Worm (Caenorhabditis elegans) whole organism, early embryonic: ENCODE results near the gene ssu-2.

ENCODE experiments used
- B0310.2 ChIP-seq: sonication (generic microtip); optimal IDR thresholded peaks from 2 replicates; lab custom pipeline; 2016; ENCODE audit warnings: mild to moderate bottlenecking, missing genetic modification characterization, missing compliant biosample characterization
- F13C5.2 ChIP-seq: sonication (generic microtip); optimal IDR thresholded peaks from 2 replicates; lab custom pipeline; 2017; ENCODE audit warnings: mild to moderate bottlenecking, missing genetic modification characterization, inconsistent platforms, missing compliant biosample characterization
- aly-1 ChIP-seq: sonication (generic microtip); optimal IDR thresholded peaks from 2 replicates; lab custom pipeline; 2016; ENCODE audit warnings: missing genetic modification characterization, missing compliant biosample characterization
- ama-1 ChIP-seq: fragments of 150-350 bp; optimal IDR thresholded peaks from 2 replicates; lab custom pipeline; 2014
- ceh-13 ChIP-seq: fragments of 200-800 bp; sonication (Bioruptor generic); optimal IDR thresholded peaks from 2 replicates; lab custom pipeline; 2018; ENCODE audit warnings: mild to moderate bottlenecking, missing genetic modification characterization, missing compliant biosample characterization
- ceh-36 ChIP-seq: sonication (generic microtip); optimal IDR thresholded peaks from 2 replicates; lab custom pipeline; 2016; ENCODE audit warnings: missing genetic modification characterization, inconsistent platforms, missing compliant biosample characterization
- ets-7 ChIP-seq: sonication (generic microtip); optimal IDR thresholded peaks from 2 replicates; lab custom pipeline; 2016; ENCODE audit warnings: missing genotype, missing genetic modification characterization, missing compliant biosample characterization
- flt-1 ChIP-seq: fragments of 200-800 bp; sonication (Bioruptor generic); IDR thresholded peaks from 2 replicates; pipeline ENCODE4 v1.3.6; 2022; ENCODE audit warnings: missing genetic modification characterization, missing compliant biosample characterization
- hmbx-1 ChIP-seq: sonication (generic microtip); optimal IDR thresholded peaks from 2 replicates; lab custom pipeline; 2016; ENCODE audit warnings: mild to moderate bottlenecking, missing genetic modification characterization, missing compliant biosample characterization
- hmg-4 ChIP-seq: fragments of 200-800 bp; sonication (Bioruptor generic); optimal IDR thresholded peaks from 2 replicates; lab custom pipeline; 2018; ENCODE audit warnings: mild to moderate bottlenecking, missing genetic modification characterization, missing compliant biosample characterization
- hnd-1 ChIP-seq: sonication (generic microtip); optimal IDR thresholded peaks from 2 replicates; lab custom pipeline; 2016; ENCODE audit warnings: missing genetic modification characterization, missing compliant biosample characterization
- pes-1 ChIP-seq: fragments of 200-800 bp; sonication (Bioruptor generic); IDR thresholded peaks from 2 replicates; pipeline ENCODE4 v1.3.6; 2022; ENCODE audit warnings: missing genetic modification reagents, missing genetic modification characterization, missing compliant biosample characterization
- scrt-1 ChIP-seq: fragments of 200-800 bp; sonication (Bioruptor generic); IDR thresholded peaks from 2 replicates; pipeline ENCODE4 v1.3.6; 2022; ENCODE audit warnings: missing genetic modification characterization, missing compliant biosample characterization
- sea-1 ChIP-seq: fragments of 200-800 bp; sonication (Bioruptor generic); conservative IDR thresholded peaks from 2 replicates; pipeline ENCODE4 v1.3.6; 2022; ENCODE audit warnings: missing genetic modification characterization, missing compliant biosample characterization
- tbx-11 ChIP-seq: fragments of 200-800 bp; sonication (Bioruptor generic); IDR thresholded peaks from 2 replicates; pipeline ENCODE4 v1.3.6; 2022; ENCODE audit warnings: missing genetic modification characterization, missing compliant biosample characterization
- tbx-37 ChIP-seq: fragments of 200-800 bp; sonication (Bioruptor generic); conservative IDR thresholded peaks from 2 replicates; pipeline ENCODE4 v1.3.6; 2022; ENCODE audit warnings: missing genetic modification reagents, missing genetic modification characterization, missing compliant biosample characterization
- tra-4 ChIP-seq: sonication (generic microtip); optimal IDR thresholded peaks from 2 replicates; lab custom pipeline; 2017; ENCODE audit warnings: missing genetic modification characterization, missing compliant biosample characterization

Gene ssu-2

ce11 chrIV:14391268-14391667 is 30.2 kb downstream of the ssu-2 start:
- TF ChIP-seq F13C5.2 (tag; lab: Kevin White, UChicago): no peak
- TF ChIP-seq hnd-1: no peak
- no peak for TF ChIP-seq hmg-4
- no peak for TF ChIP-seq sea-1
- TF ChIP-seq hmbx-1 (tag; lab: Kevin White, UChicago): no peak
- TF ChIP-seq pes-1 (GFP tag; lab: Robert Waterston, UW): no peak
- no peak for TF ChIP-seq ets-7
- no peak for TF ChIP-seq ceh-36 (tag; lab: Kevin White, UChicago)
- no peak for TF ChIP-seq flt-1 (GFP tag; lab: Robert Waterston, UW)
- TF ChIP-seq tbx-37 (GFP tag; lab: Robert Waterston, UW): no peak
- no peak for TF ChIP-seq scrt-1 (GFP tag; lab: Robert Waterston, UW)
- TF ChIP-seq ceh-13 (GFP tag; lab: Kevin White, UChicago): no peak

ce11 chrIV:14391746-14392145 is 30.7 kb downstream of the ssu-2 start:
- TF ChIP-seq hmbx-1 (tag; lab: Kevin White, UChicago): no peak
- no peak for TF ChIP-seq flt-1 (GFP tag; lab: Robert Waterston, UW)

DNA sequence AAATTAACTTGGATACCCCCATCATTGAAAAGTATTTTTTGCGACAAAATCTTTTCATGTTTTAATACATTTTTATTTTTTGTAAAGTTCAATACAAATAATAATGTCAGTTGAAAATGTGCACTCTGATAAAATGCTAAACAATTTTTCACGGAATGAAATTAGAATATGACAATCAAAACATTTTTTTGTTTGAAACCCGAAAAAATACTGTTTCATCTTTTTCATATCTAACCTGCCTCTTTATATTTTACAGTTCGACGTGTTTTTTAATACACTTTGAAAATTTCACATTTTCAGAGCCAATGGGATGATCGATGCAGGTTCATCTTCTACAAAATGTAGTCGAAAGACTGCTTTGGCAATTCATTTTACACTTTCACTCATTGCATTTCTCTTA is 32.8 kb downstream of the ssu-2 start, which contains the start of gene clc-8:
Gene clc-8 (plus strand): TSS at position 301 of the 400 bp plus-strand sequence.
- no peak for TF ChIP-seq B0310.2
- no peak for TF ChIP-seq sea-1
- TF ChIP-seq pes-1 (GFP tag; lab: Robert Waterston, UW): no peak
- TF ChIP-seq flt-1 (GFP tag; lab: Robert Waterston, UW): no peak
- no peak for TF ChIP-seq tbx-11 (GFP tag; lab: Robert Waterston, UW)
- no peak for TF ChIP-seq hmbx-1 (tag; lab: Kevin White, UChicago)
- no peak for TF ChIP-seq hnd-1

DNA sequence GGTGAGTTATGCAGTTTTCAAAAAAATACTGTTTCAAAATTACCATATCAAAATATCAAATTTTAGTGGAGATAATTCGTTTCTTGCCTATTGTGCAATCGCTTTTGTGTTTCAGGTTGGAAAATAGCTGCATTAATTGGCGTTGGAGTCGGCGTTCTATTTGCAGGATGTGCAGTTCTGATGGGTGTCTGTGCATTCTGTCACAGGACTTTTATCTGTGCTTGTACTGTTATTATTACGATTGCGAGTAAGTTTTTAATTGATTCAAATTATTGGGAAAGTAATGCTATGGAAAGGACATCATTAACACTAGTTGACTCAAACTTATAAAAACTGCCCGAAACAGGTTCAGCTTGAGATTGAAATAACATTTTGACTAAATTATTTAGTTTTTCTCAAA is 33.8 kb downstream of the ssu-2 start:
- no peak for TF ChIP-seq pes-1 (GFP tag; lab: Robert Waterston, UW)
- TF ChIP-seq hmbx-1 (tag; lab: Kevin White, UChicago): no peak

DNA sequence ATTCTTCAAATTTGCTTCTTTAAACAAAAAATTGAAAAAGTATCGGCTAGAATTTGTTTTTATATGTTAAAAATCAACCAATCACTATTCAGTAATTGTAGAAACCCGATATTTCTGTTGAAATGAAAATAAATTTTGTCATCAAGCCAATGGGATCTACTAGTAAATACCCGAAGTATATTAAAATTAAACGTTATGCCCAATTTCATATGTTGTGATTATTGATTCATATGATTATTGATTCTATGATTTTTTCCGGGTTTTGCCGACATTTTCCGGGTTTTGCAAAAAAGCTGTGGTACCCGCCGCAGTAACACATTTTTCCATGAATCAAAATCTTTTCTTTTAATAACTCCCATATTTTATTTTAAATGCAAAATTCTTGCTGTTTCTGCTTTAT is 34.5 kb downstream of the ssu-2 start:
- TF ChIP-seq tbx-11 (GFP tag; lab: Robert Waterston, UW) (no peak), B0310.2 (no peak), ama-1 (lab: Kevin White, UChicago) (no peak), tra-4 (tag; lab: Kevin White, UChicago) (no peak), ceh-36 (tag; lab: Kevin White, UChicago) (no peak), ets-7 (no peak), pes-1 (GFP tag; lab: Robert Waterston, UW) (no peak), hmbx-1 (tag; lab: Kevin White, UChicago) (no peak), sea-1 (no peak), tbx-37 (GFP tag; lab: Robert Waterston, UW) (no peak)

- no peak for TF ChIP-seq aly-1
- TF ChIP-seq tra-4 (tag; lab: Kevin White, UChicago): no peak
Measured at ce11 chrIV:14408569-14408968, 47.5 kb downstream of the ssu-2 start.

ce11 chrIV:14412655-14413054 is 51.6 kb downstream of the ssu-2 start, which contains the start of gene xdh-1:
TSS of gene xdh-1 (minus strand) at chrIV:14412894.
- TF ChIP-seq tra-4 (tag; lab: Kevin White, UChicago): no peak
- TF ChIP-seq ceh-13 (GFP tag; lab: Kevin White, UChicago): no peak
- no peak for TF ChIP-seq scrt-1 (GFP tag; lab: Robert Waterston, UW)
- TF ChIP-seq B0310.2: no peak
- TF ChIP-seq ama-1 (lab: Kevin White, UChicago): no peak
- TF ChIP-seq ceh-36 (tag; lab: Kevin White, UChicago): no peak
- no peak for TF ChIP-seq F13C5.2 (tag; lab: Kevin White, UChicago)
- no peak for TF ChIP-seq pes-1 (GFP tag; lab: Robert Waterston, UW)
- no peak for TF ChIP-seq hnd-1
- TF ChIP-seq flt-1 (GFP tag; lab: Robert Waterston, UW): no peak
- no peak for TF ChIP-seq tbx-11 (GFP tag; lab: Robert Waterston, UW)
- no peak for TF ChIP-seq aly-1
- TF ChIP-seq sea-1: no peak
- no peak for TF ChIP-seq hmbx-1 (tag; lab: Kevin White, UChicago)
- TF ChIP-seq tbx-37 (GFP tag; lab: Robert Waterston, UW): no peak
- TF ChIP-seq hmg-4: no peak
- TF ChIP-seq ets-7: no peak

- TF ChIP-seq ceh-13 (GFP tag; lab: Kevin White, UChicago) (no peak), ceh-36 (tag; lab: Kevin White, UChicago) (no peak), flt-1 (GFP tag; lab: Robert Waterston, UW) (no peak), B0310.2 (no peak), tbx-37 (GFP tag; lab: Robert Waterston, UW) (no peak), hmg-4 (no peak), hmbx-1 (tag; lab: Kevin White, UChicago) (no peak), aly-1 (no peak), tbx-11 (GFP tag; lab: Robert Waterston, UW) (no peak)
Measured at ce11 chrIV:14413386-14413785, 52.3 kb downstream of the ssu-2 start.

- no peak for TF ChIP-seq B0310.2
- TF ChIP-seq F13C5.2 (tag; lab: Kevin White, UChicago): no peak
- no peak for TF ChIP-seq sea-1
- no peak for TF ChIP-seq tra-4 (tag; lab: Kevin White, UChicago)
- no peak for TF ChIP-seq hmg-4
- no peak for TF ChIP-seq ceh-36 (tag; lab: Kevin White, UChicago)
- TF ChIP-seq hnd-1: no peak
- no peak for TF ChIP-seq ceh-13 (GFP tag; lab: Kevin White, UChicago)
- TF ChIP-seq pes-1 (GFP tag; lab: Robert Waterston, UW): no peak
- TF ChIP-seq flt-1 (GFP tag; lab: Robert Waterston, UW): no peak
- no peak for TF ChIP-seq tbx-37 (GFP tag; lab: Robert Waterston, UW)
- TF ChIP-seq aly-1: no peak
- no peak for TF ChIP-seq ets-7
- TF ChIP-seq hmbx-1 (tag; lab: Kevin White, UChicago): no peak
- no peak for TF ChIP-seq ama-1 (lab: Kevin White, UChicago)
- TF ChIP-seq tbx-11 (GFP tag; lab: Robert Waterston, UW): no peak
- no peak for TF ChIP-seq scrt-1 (GFP tag; lab: Robert Waterston, UW)
Measured at ce11 chrIV:14414200-14414599, 53.2 kb downstream of the ssu-2 start.
